Fruit fly (Drosophila melanogaster) whole organism, embryonic: ENCODE measurements around the gene CG31637.
A peak's percentile ranks its signal among the peaks of the same experiment; 100 is the strongest.

Experiments used
- Adf1 ChIP-seq: fragments of 200-800 bp; sonication (Bioruptor generic); IDR thresholded peaks from 2 replicates; pipeline ENCODE4 v1.3.6; 2022; ENCODE audit warnings: missing biosample characterization, missing genetic modification characterization
- Aef1 ChIP-seq: fragments of 200-800 bp; sonication (Bioruptor generic); IDR thresholded peaks from 3 replicates; pipeline ENCODE4 v1.3.6; 2022; ENCODE audit warnings: missing biosample characterization, missing genetic modification characterization
- CG1024 ChIP-seq: fragments of 200-800 bp; sonication (Bioruptor generic); IDR thresholded peaks from 2 replicates; pipeline ENCODE4 v1.3.6; 2022; ENCODE audit warnings: missing biosample characterization, missing genetic modification characterization
- CG11085 ChIP-seq: fragments of 200-800 bp; sonication (Bioruptor generic); IDR thresholded peaks from 2 replicates; pipeline ENCODE4 v1.3.6; 2022; ENCODE audit warnings: missing biosample characterization, missing genetic modification characterization
- CG11093 ChIP-seq: fragments of 200-800 bp; sonication (Bioruptor generic); IDR thresholded peaks from 3 replicates; pipeline ENCODE4 v1.3.6; 2022; ENCODE audit warnings: missing biosample characterization, missing genetic modification characterization
- CG12659 ChIP-seq: fragments of 200-800 bp; sonication (Bioruptor generic); optimal IDR thresholded peaks from 3 replicates; lab custom pipeline; 2017; ENCODE audit warnings: mild to moderate bottlenecking, missing biosample characterization, missing genetic modification reagents, missing genetic modification characterization
- CG13296 ChIP-seq: fragments of 200-800 bp; sonication (Bioruptor generic); optimal IDR thresholded peaks from 3 replicates; lab custom pipeline; 2018; ENCODE audit warnings: missing biosample characterization, mild to moderate bottlenecking, missing genetic modification characterization
- CG14050 ChIP-seq: fragments of 200-800 bp; sonication (Bioruptor generic); IDR thresholded peaks from 3 replicates; pipeline ENCODE4 v1.3.6; 2022; ENCODE audit warnings: missing biosample characterization, missing genetic modification characterization
- CG14667 ChIP-seq: fragments of 200-800 bp; sonication (Bioruptor generic); IDR thresholded peaks from 2 replicates; pipeline ENCODE4 v1.3.6; 2022; ENCODE audit warnings: missing biosample characterization, missing genetic modification characterization
- CG15479 ChIP-seq: fragments of 200-800 bp; sonication (Bioruptor generic); optimal IDR thresholded peaks from 3 replicates; lab custom pipeline; 2019; ENCODE audit warnings: missing biosample characterization, mild to moderate bottlenecking, missing genetic modification characterization, moderate library complexity
- CG15696 ChIP-seq: fragments of 200-800 bp; sonication (Bioruptor generic); optimal IDR thresholded peaks from 2 replicates; lab custom pipeline; 2019; ENCODE audit warnings: missing biosample characterization, mild to moderate bottlenecking, missing genetic modification characterization, moderate library complexity
- CG16863 ChIP-seq: fragments of 200-800 bp; sonication (Bioruptor generic); optimal IDR thresholded peaks from 3 replicates; lab custom pipeline; 2016; ENCODE audit warnings: missing biosample characterization, missing genetic modification characterization
- CG1832 ChIP-seq: fragments of 200-800 bp; sonication (Bioruptor generic); optimal IDR thresholded peaks from 2 replicates; lab custom pipeline; 2017; ENCODE audit warnings: missing biosample characterization, mild to moderate bottlenecking, missing genetic modification characterization, inconsistent platforms
- CG18619 ChIP-seq: fragments of 200-800 bp; sonication (Bioruptor generic); optimal IDR thresholded peaks from 3 replicates; lab custom pipeline; 2017; ENCODE audit warnings: missing biosample characterization, mild to moderate bottlenecking, missing genetic modification characterization
- CG2678 ChIP-seq: fragments of 200-800 bp; sonication (Bioruptor generic); optimal IDR thresholded peaks from 3 replicates; lab custom pipeline; 2019; ENCODE audit warnings: missing biosample characterization, mild to moderate bottlenecking, missing genetic modification characterization, moderate library complexity
- CG31224 ChIP-seq: fragments of 200-800 bp; sonication (Bioruptor generic); IDR thresholded peaks from 2 replicates; pipeline ENCODE4 v1.3.6; 2022; ENCODE audit warnings: missing biosample characterization, missing genetic modification characterization
- CG3281 ChIP-seq: fragments of 200-800 bp; sonication (Bioruptor generic); optimal IDR thresholded peaks from 3 replicates; lab custom pipeline; 2017; ENCODE audit warnings: missing biosample characterization, mild to moderate bottlenecking, missing genetic modification characterization
- CG7271 ChIP-seq: fragments of 200-800 bp; sonication (Bioruptor generic); optimal IDR thresholded peaks from 2 replicates; lab custom pipeline; 2018; ENCODE audit warnings: missing biosample characterization, mild to moderate bottlenecking, missing genetic modification characterization, moderate library complexity
- CG9609 ChIP-seq: fragments of 200-800 bp; sonication (Bioruptor generic); optimal IDR thresholded peaks from 3 replicates; lab custom pipeline; 2016; ENCODE audit warnings: missing biosample characterization, missing genetic modification characterization
- CG9932 ChIP-seq: fragments of 200-800 bp; sonication (Bioruptor generic); IDR thresholded peaks from 2 replicates; pipeline ENCODE4 v1.3.6; 2022; ENCODE audit warnings: missing biosample characterization, missing genetic modification characterization
- Dfd ChIP-seq, 2 experiments: fragments of >200 bp; optimal IDR thresholded peaks; 2 replicates each; lab custom pipeline; 2017; ENCODE audit warnings: missing biosample characterization in 2 of 2, missing genetic modification characterization in 2 of 2
- Dip2 ChIP-seq: fragments of 200-800 bp; sonication (Bioruptor generic); IDR thresholded peaks from 2 replicates; pipeline ENCODE4 v1.3.6; 2022; ENCODE audit warnings: missing biosample characterization, missing genetic modification characterization
- E2f2 ChIP-seq: fragments of 200-800 bp; sonication (Bioruptor generic); IDR thresholded peaks from 2 replicates; pipeline ENCODE4 v1.3.6; 2022; ENCODE audit warnings: missing biosample characterization, missing genetic modification characterization
- ERR ChIP-seq: fragments of 200-800 bp; sonication (Bioruptor generic); optimal IDR thresholded peaks from 2 replicates; lab custom pipeline; 2016; ENCODE audit warnings: missing biosample characterization, missing genetic modification characterization
- Gug ChIP-seq: fragments of 200-800 bp; sonication (Bioruptor generic); IDR thresholded peaks from 4 replicates; pipeline ENCODE4 v1.3.6; 2022; ENCODE audit warnings: missing biosample characterization, missing genetic modification characterization
- HmgD ChIP-seq: fragments of 200-800 bp; sonication (Bioruptor generic); optimal IDR thresholded peaks from 3 replicates; lab custom pipeline; 2016; ENCODE audit warnings: missing biosample characterization, missing genetic modification characterization
- HmgZ ChIP-seq: fragments of 200-800 bp; sonication (Bioruptor generic); optimal IDR thresholded peaks from 2 replicates; lab custom pipeline; 2018; ENCODE audit warnings: missing biosample characterization, mild to moderate bottlenecking, missing genetic modification characterization
- Hr51 ChIP-seq, 2 experiments: fragments of 200-800 bp; sonication (Bioruptor generic); optimal IDR thresholded peaks; 2 replicates in 1 of 2; 3 replicates in 1 of 2; lab custom pipeline; 2016 to 2018; ENCODE audit warnings: missing biosample characterization in 2 of 2, missing genetic modification characterization in 2 of 2, mild to moderate bottlenecking in 1 of 2, moderate library complexity in 1 of 2
- Mes4 ChIP-seq: fragments of 200-800 bp; sonication (Bioruptor generic); optimal IDR thresholded peaks from 2 replicates; lab custom pipeline; 2016; ENCODE audit warnings: missing biosample characterization, missing genetic modification characterization
- Mrtf ChIP-seq: fragments of 200-800 bp; sonication (Bioruptor generic); IDR thresholded peaks from 3 replicates; pipeline ENCODE4 v1.3.6; 2022; ENCODE audit warnings: missing biosample characterization, missing genetic modification characterization
- Neu2 ChIP-seq: fragments of 200-800 bp; sonication (Bioruptor generic); optimal IDR thresholded peaks from 3 replicates; lab custom pipeline; 2016; ENCODE audit warnings: missing biosample characterization, missing genetic modification characterization, borderline replicate concordance
- Optix ChIP-seq: fragments of 200-800 bp; sonication (Bioruptor generic); IDR thresholded peaks from 3 replicates; pipeline ENCODE4 v1.3.6; 2022; ENCODE audit warnings: missing biosample characterization, missing genetic modification characterization
- Ravus ChIP-seq: fragments of 200-800 bp; sonication (Bioruptor generic); IDR thresholded peaks from 2 replicates; pipeline ENCODE4 v1.3.6; 2022; ENCODE audit warnings: missing biosample characterization, missing genetic modification characterization
- Sox102F ChIP-seq: fragments of 200-800 bp; sonication (Bioruptor generic); optimal IDR thresholded peaks from 2 replicates; lab custom pipeline; 2018; ENCODE audit warnings: missing biosample characterization, mild to moderate bottlenecking, missing genetic modification characterization, moderate library complexity
- Tbp ChIP-seq: fragments of >200 bp; optimal IDR thresholded peaks from 2 replicates; lab custom pipeline; 2018; ENCODE audit warnings: missing biosample characterization, missing genetic modification characterization
- Usf ChIP-seq: fragments of 200-800 bp; sonication (Bioruptor generic); optimal IDR thresholded peaks from 2 replicates; lab custom pipeline; 2017; ENCODE audit warnings: missing genotype, missing biosample characterization, missing genetic modification characterization
- chinmo ChIP-seq: fragments of 200-800 bp; sonication (Bioruptor generic); IDR thresholded peaks from 4 replicates; pipeline ENCODE4 v1.3.6; 2022; ENCODE audit warnings: missing biosample characterization, missing genetic modification characterization; ENCODE audit not compliant: partially characterized antibody
- crp ChIP-seq, 2 experiments: fragments of 200-800 bp; sonication (Bioruptor generic); optimal IDR thresholded peaks; 2 replicates in 1 of 2; 3 replicates in 1 of 2; lab custom pipeline; 2017; ENCODE audit warnings: missing biosample characterization in 2 of 2, missing genetic modification characterization in 2 of 2, mild to moderate bottlenecking in 1 of 2, moderate library complexity in 1 of 2
- danr ChIP-seq: fragments of 200-800 bp; sonication (Bioruptor generic); IDR thresholded peaks from 2 replicates; pipeline ENCODE4 v1.3.6; 2022; ENCODE audit warnings: missing biosample characterization, missing genetic modification characterization
- esg ChIP-seq: fragments of 200-800 bp; sonication (Bioruptor generic); conservative IDR thresholded peaks from 2 replicates; pipeline ENCODE4 v1.3.6; 2022; ENCODE audit warnings: missing biosample characterization, missing genetic modification characterization
- gro ChIP-seq: fragments of 200-800 bp; sonication (Bioruptor generic); optimal IDR thresholded peaks from 2 replicates; lab custom pipeline; 2016; ENCODE audit warnings: missing biosample characterization, missing genetic modification characterization
- hbn ChIP-seq: fragments of 200-800 bp; sonication (Bioruptor generic); IDR thresholded peaks from 2 replicates; pipeline ENCODE4 v1.3.6; 2022; ENCODE audit warnings: missing biosample characterization, missing genetic modification characterization; ENCODE audit not compliant: partially characterized antibody
- jumu ChIP-seq: fragments of 200-800 bp; sonication (Bioruptor generic); optimal IDR thresholded peaks from 3 replicates; lab custom pipeline; 2016; ENCODE audit warnings: missing biosample characterization, missing genetic modification characterization
- lola ChIP-seq, 3 experiments: fragments of >200 bp in 2 of 3; fragments of 200-800 bp in 1 of 3; sonication (Bioruptor generic) in 1 of 3; optimal IDR thresholded peaks; 2 replicates each; lab custom pipeline; 2017 to 2019; ENCODE audit warnings: missing biosample characterization in 3 of 3, missing genetic modification characterization in 3 of 3, mild to moderate bottlenecking in 1 of 3, moderate library complexity in 1 of 3
- p53 ChIP-seq: fragments of 200-800 bp; sonication (Bioruptor generic); optimal IDR thresholded peaks from 2 replicates; lab custom pipeline; 2016; ENCODE audit warnings: missing biosample characterization, missing genetic modification characterization
- pan ChIP-seq, 4 experiments: fragments of >200 bp in 3 of 4; fragments of 200-800 bp in 1 of 4; sonication (Bioruptor generic) in 1 of 4; optimal IDR thresholded peaks in 3 of 4; IDR thresholded peaks in 1 of 4; 2 replicates each; pipeline versions ENCODE4 v1.3.6 to Lab custom; 2017 to 2022; ENCODE audit warnings: missing biosample characterization in 2 of 4, missing genetic modification characterization in 2 of 4, mixed read lengths in 1 of 4
- psq ChIP-seq: fragments of 200-800 bp; sonication (Bioruptor generic); optimal IDR thresholded peaks from 2 replicates; lab custom pipeline; 2017; ENCODE audit warnings: missing biosample characterization, missing genetic modification characterization
- ranshi ChIP-seq: fragments of 200-800 bp; sonication (Bioruptor generic); IDR thresholded peaks from 2 replicates; pipeline ENCODE4 v1.3.6; 2022; ENCODE audit warnings: missing biosample characterization, missing genetic modification characterization
- row ChIP-seq: fragments of 200-800 bp; sonication (Bioruptor generic); IDR thresholded peaks from 3 replicates; pipeline ENCODE4 v1.3.6; 2022; ENCODE audit warnings: missing biosample characterization, missing genetic modification characterization
- tio ChIP-seq: fragments of 200-800 bp; sonication (Bioruptor generic); optimal IDR thresholded peaks from 2 replicates; lab custom pipeline; 2017; ENCODE audit warnings: missing biosample characterization, missing genetic modification characterization, inconsistent platforms
- wdn ChIP-seq: fragments of 200-800 bp; sonication (Bioruptor generic); IDR thresholded peaks from 2 replicates; pipeline ENCODE4 v1.3.6; 2022; ENCODE audit warnings: missing biosample characterization, missing genetic modification characterization

CG31637 gene

DNA sequence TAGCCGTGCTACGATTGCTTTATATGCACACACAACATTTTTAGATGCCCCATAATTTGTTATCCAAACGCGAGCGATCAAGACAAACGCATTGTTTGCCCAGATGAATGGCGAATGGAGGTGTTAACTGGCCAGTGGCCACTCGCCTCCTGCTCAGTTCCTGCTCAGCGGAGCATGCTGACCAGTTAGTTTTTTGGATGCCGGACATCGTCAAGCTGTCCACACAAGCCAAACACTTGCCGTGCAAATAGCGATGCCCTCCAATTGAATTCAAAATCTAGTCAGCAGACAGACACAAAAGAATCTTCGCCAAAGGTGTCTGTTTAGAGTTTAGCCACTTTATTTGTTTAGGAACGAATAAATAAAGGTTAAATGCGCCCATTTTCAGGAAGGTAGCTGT is 36.2 kb upstream of the CG31637 start (continued):
- TF ChIP-seq psq (GFP tag; lab: Kevin White, UChicago) (no peak), CG3281 (GFP tag; lab: Kevin White, UChicago) (no peak), CG14667 (no peak), crp (GFP tag; optimal IDR thresholded peaks at IDR 0.05; lab: Kevin White, UChicago) (no peak), CG18619 (GFP tag; lab: Kevin White, UChicago) (no peak), HmgD (GFP tag; lab: Kevin White, UChicago) (no peak), lola (GFP tag; optimal IDR thresholded peaks at IDR 0.05; lab: Kevin White, UChicago) (peak in 1 of 3 experiments; percentile 42), HmgZ (tag; lab: Kevin White, UChicago) (no peak), wdn (GFP tag; lab: Robert Waterston, UW) (no peak), CG2678 (tag; lab: Kevin White, UChicago) (no peak), Dfd (GFP tag; optimal IDR thresholded peaks at IDR 0.05; lab: Kevin White, UChicago) (no peak), CG12659 (GFP tag; lab: Kevin White, UChicago) (no peak), Mes4 (peak; percentile 10), ranshi (GFP tag; lab: Robert Waterston, UW) (no peak), gro (no peak), p53 (GFP tag; lab: Kevin White, UChicago) (no peak), CG16863 (GFP tag; lab: Kevin White, UChicago) (peak; percentile 23), Ravus (GFP tag; lab: Robert Waterston, UW) (no peak), CG31224 (GFP tag; lab: Robert Waterston, UW) (no peak), CG15696 (tag; lab: Kevin White, UChicago) (peak; percentile 5), CG14050 (GFP tag; lab: Robert Waterston, UW) (no peak), Tbp (no peak), Mrtf (GFP tag; lab: Robert Waterston, UW) (no peak), tio (GFP tag; lab: Kevin White, UChicago) (no peak), E2f2 (GFP tag; lab: Robert Waterston, UW) (no peak; the same call in 1 of the 2 replicates), Gug (GFP tag; lab: Robert Waterston, UW) (no peak), pan (optimal IDR thresholded peaks at IDR 0.05; lab: Kevin White, UChicago) (no peak), pan (GFP tag; optimal IDR thresholded peaks at IDR 0.05 in 1 of 2, IDR thresholded peaks at IDR 0.05 in 1 of 2) (no peak), Optix (GFP tag; lab: Robert Waterston, UW) (0 out of 3 replicates have a peak, but pooled peaks have one; percentile 29), Sox102F (GFP tag; lab: Kevin White, UChicago) (no peak), CG1832 (GFP tag; lab: Kevin White, UChicago) (no peak), CG11085 (GFP tag; lab: Robert Waterston, UW) (no peak), jumu (GFP tag; lab: Kevin White, UChicago) (no peak), Adf1 (GFP tag; lab: Robert Waterston, UW) (no peak), CG13296 (GFP tag; lab: Kevin White, UChicago) (peak; percentile 36), CG1024 (no peak), Usf (no peak), CG15479 (peak; percentile 31), danr (GFP tag; lab: Robert Waterston, UW) (no peak), Dip2 (GFP tag; lab: Robert Waterston, UW) (no peak), Aef1 (GFP tag; lab: Robert Waterston, UW) (no peak), CG9932 (no peak), ERR (GFP tag; lab: Kevin White, UChicago) (no peak), esg (no peak), Neu2 (no peak), hbn (no peak), chinmo (peak; percentile 78; the same call in 1 of the 4 replicates), row (no peak), Hr51 (GFP tag; optimal IDR thresholded peaks at IDR 0.05; lab: Kevin White, UChicago) (no peak), CG9609 (GFP tag; lab: Kevin White, UChicago) (no peak), CG7271 (tag; lab: Kevin White, UChicago) (no peak), CG11093 (no peak)
